Worm (Caenorhabditis elegans): ENCODE results near the gene ubc-20.

Gene ubc-20

ce11 chrIII:154168-154567 lies 34.5 kb upstream of the ubc-20 start:
- TF ChIP-seq B0310.2 (tag; optimal IDR thresholded peaks at IDR 0.05) (no peak), ama-1 (optimal IDR thresholded peaks at IDR 0.05) (no peak), pes-1 (GFP tag; IDR thresholded peaks at IDR 0.05) (no peak), ceh-36 (tag; optimal IDR thresholded peaks at IDR 0.05) (no peak), tra-4 (tag; optimal IDR thresholded peaks at IDR 0.05) (no peak), tbx-11 (GFP tag; IDR thresholded peaks at IDR 0.05) (no peak), F13C5.2 (tag; optimal IDR thresholded peaks at IDR 0.05) (no peak), hmg-4 (GFP tag; optimal IDR thresholded peaks at IDR 0.05) (no peak), hnd-1 (tag; optimal IDR thresholded peaks at IDR 0.05) (no peak), hmbx-1 (tag; optimal IDR thresholded peaks at IDR 0.05) (no peak), aly-1 (tag; optimal IDR thresholded peaks at IDR 0.05) (no peak), tbx-37 (GFP tag; conservative IDR thresholded peaks at IDR 0.05) (no peak), scrt-1 (GFP tag; IDR thresholded peaks at IDR 0.05) (no peak), sea-1 (GFP tag; conservative IDR thresholded peaks at IDR 0.05) (no peak), flt-1 (GFP tag; IDR thresholded peaks at IDR 0.05) (no peak), ets-7 (tag; optimal IDR thresholded peaks at IDR 0.05) (no peak), ceh-13 (GFP tag; optimal IDR thresholded peaks at IDR 0.05) (no peak)

- TF ChIP-seq tra-4 (tag; optimal IDR thresholded peaks at IDR 0.05), result no peak
- TF ChIP-seq hnd-1 (tag; optimal IDR thresholded peaks at IDR 0.05), result no peak
- no peak for TF ChIP-seq tbx-11 (GFP tag; IDR thresholded peaks at IDR 0.05)
- no peak for TF ChIP-seq hmg-4 (GFP tag; optimal IDR thresholded peaks at IDR 0.05)
- no peak for TF ChIP-seq F13C5.2 (tag; optimal IDR thresholded peaks at IDR 0.05)
- no peak for TF ChIP-seq pes-1 (GFP tag; IDR thresholded peaks at IDR 0.05)
- TF ChIP-seq tbx-37 (GFP tag; conservative IDR thresholded peaks at IDR 0.05), result no peak
- no peak for TF ChIP-seq ceh-36 (tag; optimal IDR thresholded peaks at IDR 0.05)
- TF ChIP-seq ceh-13 (GFP tag; optimal IDR thresholded peaks at IDR 0.05), result no peak
- TF ChIP-seq scrt-1 (GFP tag; IDR thresholded peaks at IDR 0.05), result no peak
- TF ChIP-seq sea-1 (GFP tag; conservative IDR thresholded peaks at IDR 0.05), result no peak
- TF ChIP-seq aly-1 (tag; optimal IDR thresholded peaks at IDR 0.05), result no peak
- TF ChIP-seq ets-7 (tag; optimal IDR thresholded peaks at IDR 0.05), result no peak
- no peak for TF ChIP-seq flt-1 (GFP tag; IDR thresholded peaks at IDR 0.05)
- no peak for TF ChIP-seq hmbx-1 (tag; optimal IDR thresholded peaks at IDR 0.05)
These were observed 32.0 kb upstream of the ubc-20 start, which contains the start of the genes zig-13 and ver-1 for ce11 chrIII:156645-157044. TSS of gene zig-13 (minus strand) at chrIII:156745. TSS of gene ver-1 (plus strand) at chrIII:156824.

ce11 chrIII:157980-158379 lies 30.7 kb upstream of the ubc-20 start:
- no peak for TF ChIP-seq tra-4 (tag; optimal IDR thresholded peaks at IDR 0.05)
- TF ChIP-seq hnd-1 (tag; optimal IDR thresholded peaks at IDR 0.05), result no peak
- no peak for TF ChIP-seq hmbx-1 (tag; optimal IDR thresholded peaks at IDR 0.05)
- TF ChIP-seq flt-1 (GFP tag; IDR thresholded peaks at IDR 0.05), result no peak
- TF ChIP-seq tbx-11 (GFP tag; IDR thresholded peaks at IDR 0.05), result no peak
- TF ChIP-seq sea-1 (GFP tag; conservative IDR thresholded peaks at IDR 0.05), result no peak

- no peak for TF ChIP-seq flt-1 (GFP tag; IDR thresholded peaks at IDR 0.05)
- TF ChIP-seq scrt-1 (GFP tag; IDR thresholded peaks at IDR 0.05), result no peak
- no peak for TF ChIP-seq tbx-11 (GFP tag; IDR thresholded peaks at IDR 0.05)
- no peak for TF ChIP-seq hmg-4 (GFP tag; optimal IDR thresholded peaks at IDR 0.05)
- TF ChIP-seq sea-1 (GFP tag; conservative IDR thresholded peaks at IDR 0.05), result no peak
- no peak for TF ChIP-seq hnd-1 (tag; optimal IDR thresholded peaks at IDR 0.05)
- no peak for TF ChIP-seq aly-1 (tag; optimal IDR thresholded peaks at IDR 0.05)
- no peak for TF ChIP-seq ets-7 (tag; optimal IDR thresholded peaks at IDR 0.05)
- TF ChIP-seq hmbx-1 (tag; optimal IDR thresholded peaks at IDR 0.05), result no peak
These were observed 29.5 kb upstream of the ubc-20 start for ce11 chrIII:159149-159548.

- TF ChIP-seq ets-7 (tag; optimal IDR thresholded peaks at IDR 0.05) (no peak), hnd-1 (tag; optimal IDR thresholded peaks at IDR 0.05) (no peak), aly-1 (tag; optimal IDR thresholded peaks at IDR 0.05) (no peak), ceh-13 (GFP tag; optimal IDR thresholded peaks at IDR 0.05) (no peak), ama-1 (optimal IDR thresholded peaks at IDR 0.05) (no peak), pes-1 (GFP tag; IDR thresholded peaks at IDR 0.05) (no peak), tbx-11 (GFP tag; IDR thresholded peaks at IDR 0.05) (no peak), hmg-4 (GFP tag; optimal IDR thresholded peaks at IDR 0.05) (no peak), hmbx-1 (tag; optimal IDR thresholded peaks at IDR 0.05) (no peak), B0310.2 (tag; optimal IDR thresholded peaks at IDR 0.05) (no peak), sea-1 (GFP tag; conservative IDR thresholded peaks at IDR 0.05) (no peak), ceh-36 (tag; optimal IDR thresholded peaks at IDR 0.05) (no peak), scrt-1 (GFP tag; IDR thresholded peaks at IDR 0.05) (no peak), F13C5.2 (tag; optimal IDR thresholded peaks at IDR 0.05) (no peak), tra-4 (tag; optimal IDR thresholded peaks at IDR 0.05) (no peak), tbx-37 (GFP tag; conservative IDR thresholded peaks at IDR 0.05) (no peak)
These were observed 29.0 kb upstream of the ubc-20 start for ce11 chrIII:159665-160064.

- TF ChIP-seq hmbx-1 (tag; optimal IDR thresholded peaks at IDR 0.05), result no peak
- no peak for TF ChIP-seq ceh-13 (GFP tag; optimal IDR thresholded peaks at IDR 0.05)
- TF ChIP-seq scrt-1 (GFP tag; IDR thresholded peaks at IDR 0.05), result no peak
- TF ChIP-seq hnd-1 (tag; optimal IDR thresholded peaks at IDR 0.05), result no peak
- TF ChIP-seq B0310.2 (tag; optimal IDR thresholded peaks at IDR 0.05), result no peak
- TF ChIP-seq ets-7 (tag; optimal IDR thresholded peaks at IDR 0.05), result no peak
- TF ChIP-seq tbx-11 (GFP tag; IDR thresholded peaks at IDR 0.05), result no peak
- TF ChIP-seq hmg-4 (GFP tag; optimal IDR thresholded peaks at IDR 0.05), result no peak
- no peak for TF ChIP-seq tra-4 (tag; optimal IDR thresholded peaks at IDR 0.05)
- TF ChIP-seq pes-1 (GFP tag; IDR thresholded peaks at IDR 0.05), result no peak
- no peak for TF ChIP-seq tbx-37 (GFP tag; conservative IDR thresholded peaks at IDR 0.05)
These were observed 23.9 kb upstream of the ubc-20 start, which contains the start of gene F40G9.8 for ce11 chrIII:164775-165174. TSS of gene F40G9.8 (minus strand) at chrIII:164875.

ce11 chrIII:165390-165789 lies 23.2 kb upstream of the ubc-20 start, which contains the start of gene F40G9.7:
TSS of gene F40G9.7 (plus strand) at chrIII:165690.
- TF ChIP-seq hnd-1 (tag; optimal IDR thresholded peaks at IDR 0.05) (no peak), ama-1 (optimal IDR thresholded peaks at IDR 0.05) (no peak), ceh-36 (tag; optimal IDR thresholded peaks at IDR 0.05) (no peak), tbx-37 (GFP tag; conservative IDR thresholded peaks at IDR 0.05) (no peak), aly-1 (tag; optimal IDR thresholded peaks at IDR 0.05) (no peak), hmg-4 (GFP tag; optimal IDR thresholded peaks at IDR 0.05) (no peak), ets-7 (tag; optimal IDR thresholded peaks at IDR 0.05) (no peak), sea-1 (GFP tag; conservative IDR thresholded peaks at IDR 0.05) (no peak), tbx-11 (GFP tag; IDR thresholded peaks at IDR 0.05) (no peak), pes-1 (GFP tag; IDR thresholded peaks at IDR 0.05) (no peak), B0310.2 (tag; optimal IDR thresholded peaks at IDR 0.05) (no peak)

Measured in whole organism, early embryonic.